Worm (Caenorhabditis elegans): Measurements from ENCODE around the gene Y42A5A.3.

Gene Y42A5A.3

ce11 chrV:11078104-11078724 is 17.6 kb downstream of the Y42A5A.3 start, which contains the start of gene act-2 (continued):
- TF ChIP-seq ztf-18 (tag; optimal IDR thresholded peaks at IDR 0.05) (no peak), nfyb-1 (GFP tag; IDR thresholded peaks at IDR 0.05) (peak; percentile 76; the same call in 1 of the 2 replicates), nfya-1 (tag; optimal IDR thresholded peaks at IDR 0.05; ENCODE audit: borderline replicate concordance, insufficient read depth) (no peak), snpc-3.4 (tag; optimal IDR thresholded peaks at IDR 0.05) (peak; percentile 83), snpc-1.3 (tag; optimal IDR thresholded peaks at IDR 0.05; ENCODE audit: insufficient read depth) (peak; percentile 76), attf-5 (GFP tag; optimal IDR thresholded peaks at IDR 0.05) (peak; percentile 62), ekl-4 (GFP tag; IDR thresholded peaks at IDR 0.05) (peak; percentile 73), ccch-3 (GFP tag; optimal IDR thresholded peaks at IDR 0.05) (no peak), aptf-2 (GFP tag; conservative IDR thresholded peaks at IDR 0.05) (0 out of 2 replicates have a peak, but pooled peaks have one; percentile 46), T07F8.4 (tag; optimal IDR thresholded peaks at IDR 0.05) (no peak), F55B11.4 (tag; optimal IDR thresholded peaks at IDR 0.05; ENCODE audit: borderline replicate concordance, insufficient read depth) (no peak), snpc-1.1 (tag; optimal IDR thresholded peaks at IDR 0.05; ENCODE audit: insufficient read depth) (peak; percentile 20), lsy-27 (tag; optimal IDR thresholded peaks at IDR 0.05; ENCODE audit: borderline replicate concordance, insufficient read depth) (no peak), dpff-1 (tag; optimal IDR thresholded peaks at IDR 0.05) (no peak), lag-1 (GFP tag; IDR thresholded peaks at IDR 0.05) (no peak), B0261.1 (tag; optimal IDR thresholded peaks at IDR 0.05) (no peak), nhr-120 (GFP tag; IDR thresholded peaks at IDR 0.05) (no peak), atf-7 (tag; optimal IDR thresholded peaks at IDR 0.05) (no peak), ZK185.1 (tag; optimal IDR thresholded peaks at IDR 0.05; ENCODE audit: poor library complexity, severe bottlenecking) (no peak), madf-10 (tag; optimal IDR thresholded peaks at IDR 0.05) (no peak), F33H1.4 (GFP tag; IDR thresholded peaks at IDR 0.05) (peak; percentile 69), F10E7.11 (tag; optimal IDR thresholded peaks at IDR 0.05) (no peak), ztf-28 (GFP tag; IDR thresholded peaks at IDR 0.05) (0 out of 2 replicates have a peak, but pooled peaks have one; percentile 54), Y53F4B.3 (GFP tag; IDR thresholded peaks at IDR 0.05) (no peak), hmg-20 (GFP tag; IDR thresholded peaks at IDR 0.05) (no peak), F22D6.2 (tag; optimal IDR thresholded peaks at IDR 0.05) (no peak), akir-1 (GFP tag; optimal IDR thresholded peaks at IDR 0.05) (no peak), F39B2.1 (GFP tag; IDR thresholded peaks at IDR 0.05) (no peak), ets-4 (GFP tag; optimal IDR thresholded peaks at IDR 0.05) (no peak), cebp-1 (GFP tag; IDR thresholded peaks at IDR 0.05) (no peak), cebp-1 (tag; optimal IDR thresholded peaks at IDR 0.05) (no peak), zfh-2 (GFP tag; conservative IDR thresholded peaks at IDR 0.05) (no peak), rec-8 (tag; optimal IDR thresholded peaks at IDR 0.05) (no peak), bed-1 (GFP tag; IDR thresholded peaks at IDR 0.05) (no peak), repo-1 (tag; optimal IDR thresholded peaks at IDR 0.05) (no peak), F49E8.2 (tag; optimal IDR thresholded peaks at IDR 0.05; ENCODE audit: insufficient read depth) (peak; percentile 82), egl-18 (GFP tag; IDR thresholded peaks at IDR 0.05) (no peak), dox-1 (GFP tag; IDR thresholded peaks at IDR 0.05) (peak; percentile 93), Y95B8A.8 (GFP tag; IDR thresholded peaks at IDR 0.05) (peak; percentile 74), egl-44 (GFP tag; IDR thresholded peaks at IDR 0.05) (no peak), C06A6.2 (GFP tag; conservative IDR thresholded peaks at IDR 0.05) (no peak), ceh-79 (tag; optimal IDR thresholded peaks at IDR 0.05) (no peak), mcd-1 (GFP tag; IDR thresholded peaks at IDR 0.05) (peak; percentile 95), efl-1 (GFP tag; optimal IDR thresholded peaks at IDR 0.05) (peak; percentile 96), nfya-2 (GFP tag; IDR thresholded peaks at IDR 0.05) (no peak), B0019.2 (GFP tag; conservative IDR thresholded peaks at IDR 0.05) (peak; percentile 75; the same call in 1 of the 2 replicates), mxl-1 (tag; optimal IDR thresholded peaks at IDR 0.05) (no peak)
